Worm (Caenorhabditis elegans) whole organism, young adult: Measurements from ENCODE around the gene R10E4.9.

ENCODE experiments used
- B0261.1 ChIP-seq: sonication (generic microtip); optimal IDR thresholded peaks from 2 replicates; lab custom pipeline; 2016; ENCODE audit warnings: mild to moderate bottlenecking, missing genetic modification characterization, moderate library complexity, missing compliant biosample characterization
- B0336.3 ChIP-seq: fragments of 200-800 bp; sonication (Bioruptor generic); IDR thresholded peaks from 2 replicates; pipeline ENCODE4 v1.3.6; 2022; ENCODE audit warnings: missing genetic modification characterization, missing compliant biosample characterization
- C17E4.6 ChIP-seq: fragments of 200-800 bp; sonication (Bioruptor generic); IDR thresholded peaks from 2 replicates; pipeline ENCODE4 v1.3.6; 2022; ENCODE audit warnings: missing genetic modification reagents, missing genetic modification characterization, missing compliant biosample characterization
- D2030.7 ChIP-seq: fragments of 200-800 bp; sonication (Bioruptor generic); IDR thresholded peaks from 2 replicates; pipeline ENCODE4 v1.3.6; 2022; ENCODE audit warnings: missing genetic modification reagents, missing genetic modification characterization, missing compliant biosample characterization
- F39B2.1 ChIP-seq: fragments of 200-800 bp; sonication (Bioruptor generic); IDR thresholded peaks from 2 replicates; pipeline ENCODE4 v1.3.6; 2022; ENCODE audit warnings: missing genetic modification reagents, missing genetic modification characterization, missing compliant biosample characterization
- F55B11.4 ChIP-seq: sonication (generic microtip); optimal IDR thresholded peaks from 2 replicates; lab custom pipeline; 2016; ENCODE audit warnings: missing compliant biosample characterization, missing genetic modification characterization, borderline replicate concordance; ENCODE audit not compliant: insufficient read depth
- F57C9.4 ChIP-seq: sonication (generic microtip); optimal IDR thresholded peaks from 2 replicates; lab custom pipeline; 2017; ENCODE audit warnings: mild to moderate bottlenecking, missing genetic modification characterization, missing compliant biosample characterization
- T07F8.4 ChIP-seq: sonication (generic microtip); optimal IDR thresholded peaks from 2 replicates; lab custom pipeline; 2016; ENCODE audit warnings: mild to moderate bottlenecking, missing genetic modification characterization, moderate library complexity, missing compliant biosample characterization
- T26A5.8 ChIP-seq: sonication (generic microtip); optimal IDR thresholded peaks from 2 replicates; lab custom pipeline; 2016; ENCODE audit warnings: missing genetic modification characterization, missing compliant biosample characterization
- Y53G8AR.9 ChIP-seq: fragments of 200-800 bp; sonication (Bioruptor generic); conservative IDR thresholded peaks from 2 replicates; pipeline ENCODE4 v1.3.6; 2022; ENCODE audit warnings: missing genetic modification reagents, missing genetic modification characterization, missing compliant biosample characterization
- Y67H2A.10 ChIP-seq: fragments of 200-800 bp; sonication (Bioruptor generic); conservative IDR thresholded peaks from 2 replicates; pipeline ENCODE4 v1.3.6; 2022; ENCODE audit warnings: missing genetic modification reagents, missing genetic modification characterization, missing compliant biosample characterization
- Y95B8A.8 ChIP-seq: fragments of 200-800 bp; sonication (Bioruptor generic); IDR thresholded peaks from 2 replicates; pipeline ENCODE4 v1.3.6; 2022; ENCODE audit warnings: missing genetic modification reagents, missing genetic modification characterization, missing compliant biosample characterization
- ZK185.1 ChIP-seq: sonication (generic microtip); optimal IDR thresholded peaks from 2 replicates; lab custom pipeline; 2016; ENCODE audit warnings: mild to moderate bottlenecking, missing genetic modification characterization, missing compliant biosample characterization; ENCODE audit not compliant: poor library complexity, severe bottlenecking
- attf-5 ChIP-seq: fragments of 200-800 bp; sonication (Bioruptor generic); optimal IDR thresholded peaks from 2 replicates; lab custom pipeline; 2018; ENCODE audit warnings: mild to moderate bottlenecking, missing genetic modification characterization, missing compliant biosample characterization
- cebp-1 ChIP-seq, 2 experiments: fragments of 200-800 bp in 1 of 2; sonication (Bioruptor generic) in 1 of 2; sonication (generic microtip) in 1 of 2; IDR thresholded peaks in 1 of 2; optimal IDR thresholded peaks in 1 of 2; 2 replicates each; pipeline versions ENCODE4 v1.3.6 to Lab custom; 2017 to 2022; ENCODE audit warnings: missing compliant biosample characterization in 2 of 2, missing genetic modification characterization in 2 of 2, mild to moderate bottlenecking in 1 of 2, missing genetic modification reagents in 1 of 2, moderate library complexity in 1 of 2
- chd-7 ChIP-seq: sonication (generic microtip); optimal IDR thresholded peaks from 2 replicates; lab custom pipeline; 2016; ENCODE audit warnings: mild to moderate bottlenecking, missing genetic modification characterization, moderate library complexity, missing compliant biosample characterization
- die-1 ChIP-seq: sonication (generic microtip); optimal IDR thresholded peaks from 2 replicates; lab custom pipeline; 2016; ENCODE audit warnings: missing genotype, mild to moderate bottlenecking, missing genetic modification characterization, missing compliant biosample characterization
- efl-1 ChIP-seq: fragments of 150-350 bp; optimal IDR thresholded peaks from 2 replicates; lab custom pipeline; 2014; ENCODE audit warnings: missing biosample characterization, missing genetic modification reagents, missing genetic modification characterization
- egrh-3 ChIP-seq: fragments of 200-800 bp; sonication (Bioruptor generic); IDR thresholded peaks from 2 replicates; pipeline ENCODE4 v1.3.6; 2022; ENCODE audit warnings: missing genetic modification reagents, missing genetic modification characterization, missing compliant biosample characterization
- him-1 ChIP-seq: sonication (generic microtip); optimal IDR thresholded peaks from 2 replicates; lab custom pipeline; 2016; ENCODE audit warnings: missing genotype, missing genetic modification reagents, missing genetic modification characterization, missing compliant biosample characterization
- hlh-26 ChIP-seq: fragments of 200-800 bp; sonication (Bioruptor generic); conservative IDR thresholded peaks from 2 replicates; pipeline ENCODE4 v1.3.6; 2022; ENCODE audit warnings: missing genetic modification reagents, missing genetic modification characterization, missing compliant biosample characterization
- hrde-1 ChIP-seq: sonication (generic microtip); optimal IDR thresholded peaks from 2 replicates; lab custom pipeline; 2016; ENCODE audit warnings: missing genetic modification characterization, mild to moderate bottlenecking, missing compliant biosample characterization, moderate library complexity, missing genotype, missing genetic modification reagents, borderline replicate concordance
- hsf-1 ChIP-seq: fragments of 200-800 bp; sonication (Bioruptor generic); IDR thresholded peaks from 2 replicates; pipeline ENCODE4 v1.3.6; 2022; ENCODE audit warnings: missing genetic modification reagents, missing genetic modification characterization, missing compliant biosample characterization
- lin-35 ChIP-seq, 3 experiments: fragments of 150-350 bp in 2 of 3; sonication (generic microtip) in 1 of 3; optimal IDR thresholded peaks; 2 replicates each; lab custom pipeline; 2014 to 2018; ENCODE audit warnings: missing biosample characterization in 3 of 3, missing genetic modification characterization in 3 of 3, missing genetic modification reagents in 3 of 3
- lsl-1 ChIP-seq: fragments of 200-800 bp; sonication (Bioruptor generic); optimal IDR thresholded peaks from 2 replicates; lab custom pipeline; 2018; ENCODE audit warnings: mild to moderate bottlenecking, missing genetic modification characterization, moderate library complexity, missing compliant biosample characterization
- lsy-27 ChIP-seq: sonication (generic microtip); optimal IDR thresholded peaks from 2 replicates; lab custom pipeline; 2017; ENCODE audit warnings: missing genetic modification characterization, mild to moderate bottlenecking, missing compliant biosample characterization, antibody characterized with exemption, missing genotype, borderline replicate concordance; ENCODE audit not compliant: insufficient read depth
- madf-3 ChIP-seq: fragments of 200-800 bp; sonication (Bioruptor generic); IDR thresholded peaks from 2 replicates; pipeline ENCODE4 v1.3.6; 2022; ENCODE audit warnings: missing genetic modification reagents, missing genetic modification characterization, missing compliant biosample characterization
- madf-8 ChIP-seq: fragments of 200-800 bp; sonication (Bioruptor generic); conservative IDR thresholded peaks from 2 replicates; pipeline ENCODE4 v1.3.6; 2022; ENCODE audit warnings: missing genetic modification reagents, missing genetic modification characterization, missing compliant biosample characterization
- mes-4 ChIP-seq: sonication (generic microtip); optimal IDR thresholded peaks from 2 replicates; lab custom pipeline; 2016; ENCODE audit warnings: missing genotype, missing genetic modification characterization, missing compliant biosample characterization
- nfya-1 ChIP-seq: sonication (generic microtip); optimal IDR thresholded peaks from 2 replicates; lab custom pipeline; 2017; ENCODE audit warnings: antibody characterized with exemption, missing compliant biosample characterization, missing genetic modification characterization, borderline replicate concordance; ENCODE audit not compliant: insufficient read depth
- nhr-120 ChIP-seq: fragments of 200-800 bp; sonication (Bioruptor generic); IDR thresholded peaks from 2 replicates; pipeline ENCODE4 v1.3.6; 2022; ENCODE audit warnings: missing genetic modification characterization, missing compliant biosample characterization
- nhr-27 ChIP-seq: fragments of 200-800 bp; sonication (Bioruptor generic); optimal IDR thresholded peaks from 2 replicates; lab custom pipeline; 2018; ENCODE audit warnings: mild to moderate bottlenecking, missing genetic modification characterization, moderate library complexity, missing compliant biosample characterization
- nhr-80 ChIP-seq: sonication (generic microtip); optimal IDR thresholded peaks from 2 replicates; lab custom pipeline; 2016; ENCODE audit warnings: missing genetic modification characterization, missing compliant biosample characterization
- rcor-1 ChIP-seq: fragments of 200-800 bp; sonication (Bioruptor generic); IDR thresholded peaks from 2 replicates; pipeline ENCODE4 v1.3.6; 2022; ENCODE audit warnings: missing genetic modification reagents, missing genetic modification characterization, missing compliant biosample characterization
- rec-8 ChIP-seq, 2 experiments: sonication (generic microtip); optimal IDR thresholded peaks; 2 replicates each; lab custom pipeline; 2016; ENCODE audit warnings: mild to moderate bottlenecking in 2 of 2, missing genetic modification characterization in 2 of 2, missing genetic modification reagents in 2 of 2, missing genotype in 2 of 2, missing biosample characterization in 1 of 2, missing compliant biosample characterization in 1 of 2, moderate library complexity in 1 of 2
- repo-1 ChIP-seq: sonication (generic microtip); optimal IDR thresholded peaks from 2 replicates; lab custom pipeline; 2017; ENCODE audit warnings: mild to moderate bottlenecking, missing genetic modification characterization, missing compliant biosample characterization
- snpc-4 ChIP-seq, 5 experiments: fragments of 150-350 bp in 1 of 5; sonication (generic microtip) in 4 of 5; optimal IDR thresholded peaks; 2 replicates each; lab custom pipeline; 2014 to 2018; ENCODE audit warnings: missing genetic modification characterization in 5 of 5, missing biosample characterization in 3 of 5, antibody characterized with exemption in 2 of 5, mild to moderate bottlenecking in 2 of 5, missing compliant biosample characterization in 2 of 5, missing genotype in 2 of 5, moderate library complexity in 2 of 5, missing genetic modification reagents in 1 of 5
- somi-1 ChIP-seq: fragments of 200-800 bp; sonication (Bioruptor generic); optimal IDR thresholded peaks from 2 replicates; lab custom pipeline; 2018; ENCODE audit warnings: mild to moderate bottlenecking, missing genetic modification characterization, missing compliant biosample characterization
- tbp1 ChIP-seq: fragments of 200-800 bp; sonication (Bioruptor generic); optimal IDR thresholded peaks from 2 replicates; lab custom pipeline; 2018; ENCODE audit warnings: mild to moderate bottlenecking, missing genetic modification characterization, missing compliant biosample characterization
- tbx-9 ChIP-seq: sonication (generic microtip); optimal IDR thresholded peaks from 2 replicates; lab custom pipeline; 2016; ENCODE audit warnings: borderline replicate concordance, missing genetic modification characterization, inconsistent platforms, missing compliant biosample characterization
- unc-130 ChIP-seq: sonication (generic microtip); optimal IDR thresholded peaks from 2 replicates; lab custom pipeline; 2016; ENCODE audit warnings: missing genetic modification reagents, missing genetic modification characterization, missing compliant biosample characterization
- zfh-2 ChIP-seq: fragments of 200-800 bp; sonication (Bioruptor generic); conservative IDR thresholded peaks from 2 replicates; pipeline ENCODE4 v1.3.6; 2022; ENCODE audit warnings: missing genetic modification reagents, missing genetic modification characterization, missing compliant biosample characterization
- zim-3 ChIP-seq: sonication (generic microtip); optimal IDR thresholded peaks from 2 replicates; lab custom pipeline; 2017; ENCODE audit warnings: mild to moderate bottlenecking, missing genetic modification characterization, moderate library complexity, missing compliant biosample characterization
- ztf-18 ChIP-seq: sonication (generic microtip); optimal IDR thresholded peaks from 2 replicates; lab custom pipeline; 2016; ENCODE audit warnings: missing genotype, mild to moderate bottlenecking, missing genetic modification characterization, missing compliant biosample characterization
- ztf-3 ChIP-seq: fragments of 200-800 bp; sonication (Bioruptor generic); optimal IDR thresholded peaks from 2 replicates; lab custom pipeline; 2018; ENCODE audit warnings: mild to moderate bottlenecking, missing genetic modification characterization, missing compliant biosample characterization

Gene R10E4.9

DNA sequence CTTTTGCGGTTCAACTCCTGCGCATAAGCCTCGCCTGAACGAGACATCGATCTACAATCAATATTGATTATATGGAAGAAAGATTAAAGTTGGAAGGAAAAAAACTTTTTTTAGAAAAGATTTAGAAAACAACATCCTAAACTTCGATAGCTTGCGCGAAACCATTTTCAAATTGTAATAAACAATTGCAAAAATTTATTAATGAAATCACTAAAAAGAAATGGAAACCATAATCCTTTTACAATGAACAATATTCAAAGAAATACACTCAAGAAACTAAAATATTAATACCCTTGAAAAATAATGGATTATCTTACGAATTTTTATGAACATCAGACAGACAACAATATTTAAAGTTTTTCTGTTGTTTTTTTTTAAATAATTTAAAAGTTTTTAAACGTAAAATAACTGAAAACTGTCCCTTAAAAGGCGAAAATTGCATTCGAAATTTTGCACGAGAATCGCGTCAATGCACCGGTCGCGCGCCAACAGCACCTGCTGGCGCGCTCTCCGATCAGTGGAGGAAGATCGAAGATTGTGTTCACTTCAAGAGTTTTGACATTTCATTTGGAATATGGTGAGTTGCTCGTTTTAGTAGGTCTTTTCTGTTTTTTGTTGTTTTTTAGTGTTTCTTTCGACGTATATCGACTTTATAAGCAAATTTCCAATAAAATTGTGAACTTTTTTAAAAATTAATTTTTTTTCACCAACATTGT is 32.8 kb downstream of the R10E4.9 start, which contains the start of the genes sftb-1 and R10E4.1 (continued):
- TF ChIP-seq zfh-2 (GFP tag; lab: Robert Waterston, UW) (no peak), mes-4 (tag; lab: Kevin White, UChicago) (no peak), cebp-1 (GFP tag; IDR thresholded peaks at IDR 0.05; lab: Robert Waterston, UW) (no peak), cebp-1 (tag; optimal IDR thresholded peaks at IDR 0.05; lab: Kevin White, UChicago) (peak; percentile 61), hsf-1 (GFP tag; lab: Robert Waterston, UW) (no peak), attf-5 (GFP tag; lab: Kevin White, UChicago) (peak; percentile 36), chd-7 (tag; lab: Kevin White, UChicago) (no peak), tbp1 (GFP tag; lab: Kevin White, UChicago) (peak; percentile 39), madf-8 (no peak; the same call in 1 of the 2 replicates), lsl-1 (GFP tag; lab: Kevin White, UChicago) (peak; percentile 31), lsy-27 (peak; percentile 5), hlh-26 (no peak), T26A5.8 (no peak), rec-8 (tag; optimal IDR thresholded peaks at IDR 0.05; lab: Kevin White, UChicago) (no peak), F57C9.4 (tag; lab: Kevin White, UChicago) (no peak), repo-1 (tag; lab: Kevin White, UChicago) (peak; percentile 15), B0336.3 (GFP tag; lab: Robert Waterston, UW) (peak; percentile 41; the same call in 1 of the 2 replicates), unc-130 (GFP tag; lab: Kevin White, UChicago) (no peak), D2030.7 (GFP tag; lab: Robert Waterston, UW) (0 out of 2 replicates have a peak, but pooled peaks have one; percentile 12), B0261.1 (tag; lab: Kevin White, UChicago) (no peak), somi-1 (GFP tag; lab: Kevin White, UChicago) (no peak), C17E4.6 (GFP tag; lab: Robert Waterston, UW) (no peak), ZK185.1 (tag; lab: Kevin White, UChicago) (no peak), egrh-3 (GFP tag; lab: Robert Waterston, UW) (no peak), zim-3 (tag; lab: Kevin White, UChicago) (no peak), nhr-80 (peak; percentile 23), lin-35 (GFP tag; optimal IDR thresholded peaks at IDR 0.05; lab: Kevin White, UChicago) (peak in 1 of 3 experiments; percentile 66), F39B2.1 (GFP tag; lab: Robert Waterston, UW) (no peak), Y67H2A.10 (no peak), die-1 (tag; lab: Kevin White, UChicago) (no peak), F55B11.4 (no peak), Y95B8A.8 (no peak), tbx-9 (tag; lab: Kevin White, UChicago) (no peak), ztf-18 (tag; lab: Kevin White, UChicago) (peak; percentile 94), Y53G8AR.9 (GFP tag; lab: Robert Waterston, UW) (no peak), nfya-1 (no peak), rcor-1 (GFP tag; lab: Robert Waterston, UW) (peak; percentile 40; the same call in 1 of the 2 replicates), nhr-120 (no peak), madf-3 (GFP tag; lab: Robert Waterston, UW) (no peak), T07F8.4 (tag; lab: Kevin White, UChicago) (no peak), nhr-27 (tag; lab: Kevin White, UChicago) (no peak), hrde-1 (tag; lab: Kevin White, UChicago) (no peak), ztf-3 (GFP tag; lab: Kevin White, UChicago) (no peak), efl-1 (GFP tag; lab: Kevin White, UChicago) (no peak), him-1 (tag; lab: Kevin White, UChicago) (no peak), snpc-4 (GFP tag; optimal IDR thresholded peaks at IDR 0.05; lab: Kevin White, UChicago) (peak; percentile 14), snpc-4 (tag; optimal IDR thresholded peaks at IDR 0.05; lab: Kevin White, UChicago) (peak in 3 of 4 experiments; percentile 24 to 40 (median 37))
